Worm (Caenorhabditis elegans) whole organism, young adult: ENCODE results near the gene Y57G11C.14.
A peak's percentile ranks its signal among the peaks of the same experiment; 100 is the strongest.

Experiments
- B0019.2 ChIP-seq: fragments of 200-800 bp; sonication (Bioruptor generic); conservative IDR thresholded peaks from 2 replicates; pipeline ENCODE4 v1.3.6; 2022; ENCODE audit warnings: missing genetic modification reagents, missing genetic modification characterization, missing compliant biosample characterization
- B0035.1 ChIP-seq: sonication (generic microtip); optimal IDR thresholded peaks from 2 replicates; lab custom pipeline; 2016; ENCODE audit warnings: missing genetic modification characterization, mild to moderate bottlenecking, missing compliant biosample characterization, missing genotype, missing genetic modification reagents
- F33H1.4 ChIP-seq: fragments of 200-800 bp; sonication (Bioruptor generic); IDR thresholded peaks from 2 replicates; pipeline ENCODE4 v1.3.6; 2022; ENCODE audit warnings: missing genetic modification reagents, missing genetic modification characterization, missing compliant biosample characterization
- F39B2.1 ChIP-seq: fragments of 200-800 bp; sonication (Bioruptor generic); IDR thresholded peaks from 2 replicates; pipeline ENCODE4 v1.3.6; 2022; ENCODE audit warnings: missing genetic modification reagents, missing genetic modification characterization, missing compliant biosample characterization
- F52B5.7 ChIP-seq: sonication (generic microtip); optimal IDR thresholded peaks from 2 replicates; lab custom pipeline; 2016; ENCODE audit warnings: mild to moderate bottlenecking, missing genetic modification characterization, missing compliant biosample characterization
- K11D2.4 ChIP-seq: fragments of 200-800 bp; sonication (Bioruptor generic); IDR thresholded peaks from 2 replicates; pipeline ENCODE4 v1.3.6; 2022; ENCODE audit warnings: missing genetic modification reagents, missing genetic modification characterization, missing compliant biosample characterization
- T26A5.8 ChIP-seq: sonication (generic microtip); optimal IDR thresholded peaks from 2 replicates; lab custom pipeline; 2016; ENCODE audit warnings: missing genetic modification characterization, missing compliant biosample characterization
- Y67H2A.10 ChIP-seq: fragments of 200-800 bp; sonication (Bioruptor generic); conservative IDR thresholded peaks from 2 replicates; pipeline ENCODE4 v1.3.6; 2022; ENCODE audit warnings: missing genetic modification reagents, missing genetic modification characterization, missing compliant biosample characterization
- Y79H2A.3 ChIP-seq: fragments of 200-800 bp; sonication (Bioruptor generic); conservative IDR thresholded peaks from 2 replicates; pipeline ENCODE4 v1.3.6; 2022; ENCODE audit warnings: missing genetic modification reagents, missing genetic modification characterization, missing compliant biosample characterization
- Y95B8A.8 ChIP-seq: fragments of 200-800 bp; sonication (Bioruptor generic); IDR thresholded peaks from 2 replicates; pipeline ENCODE4 v1.3.6; 2022; ENCODE audit warnings: missing genetic modification reagents, missing genetic modification characterization, missing compliant biosample characterization
- akir-1 ChIP-seq: fragments of 200-800 bp; sonication (Bioruptor generic); optimal IDR thresholded peaks from 2 replicates; lab custom pipeline; 2018; ENCODE audit warnings: mild to moderate bottlenecking, missing genetic modification characterization, moderate library complexity, missing compliant biosample characterization
- aptf-3 ChIP-seq: fragments of 200-800 bp; sonication (Bioruptor generic); IDR thresholded peaks from 2 replicates; pipeline ENCODE4 v1.3.6; 2022; ENCODE audit warnings: missing genetic modification characterization, missing compliant biosample characterization
- atf-7 ChIP-seq: sonication (generic microtip); optimal IDR thresholded peaks from 2 replicates; lab custom pipeline; 2017; ENCODE audit warnings: mild to moderate bottlenecking, missing genetic modification characterization, missing compliant biosample characterization
- bed-1 ChIP-seq: fragments of 200-800 bp; sonication (Bioruptor generic); IDR thresholded peaks from 2 replicates; pipeline ENCODE4 v1.3.6; 2022; ENCODE audit warnings: missing genetic modification reagents, missing genetic modification characterization, missing compliant biosample characterization
- bed-2 ChIP-seq: fragments of 200-800 bp; sonication (Bioruptor generic); IDR thresholded peaks from 2 replicates; pipeline ENCODE4 v1.3.6; 2022; ENCODE audit warnings: missing genetic modification reagents, missing genetic modification characterization, missing compliant biosample characterization
- ccch-3 ChIP-seq: fragments of 200-800 bp; sonication (Bioruptor generic); optimal IDR thresholded peaks from 2 replicates; lab custom pipeline; 2018; ENCODE audit warnings: mild to moderate bottlenecking, missing genetic modification characterization, missing compliant biosample characterization
- ceh-40 ChIP-seq: fragments of 200-800 bp; sonication (Bioruptor generic); IDR thresholded peaks from 2 replicates; pipeline ENCODE4 v1.3.6; 2022; ENCODE audit warnings: missing genetic modification characterization, missing compliant biosample characterization
- ceh-58 ChIP-seq: fragments of 200-800 bp; sonication (Bioruptor generic); IDR thresholded peaks from 2 replicates; pipeline ENCODE4 v1.3.6; 2022; ENCODE audit warnings: missing genetic modification characterization, missing compliant biosample characterization
- ceh-91 ChIP-seq: fragments of 200-800 bp; sonication (Bioruptor generic); IDR thresholded peaks from 2 replicates; pipeline ENCODE4 v1.3.6; 2022; ENCODE audit warnings: missing genetic modification reagents, missing genetic modification characterization, missing compliant biosample characterization
- chd-7 ChIP-seq: sonication (generic microtip); optimal IDR thresholded peaks from 2 replicates; lab custom pipeline; 2016; ENCODE audit warnings: mild to moderate bottlenecking, missing genetic modification characterization, moderate library complexity, missing compliant biosample characterization
- die-1 ChIP-seq: sonication (generic microtip); optimal IDR thresholded peaks from 2 replicates; lab custom pipeline; 2016; ENCODE audit warnings: missing genotype, mild to moderate bottlenecking, missing genetic modification characterization, missing compliant biosample characterization
- efl-1 ChIP-seq: fragments of 150-350 bp; optimal IDR thresholded peaks from 2 replicates; lab custom pipeline; 2014; ENCODE audit warnings: missing biosample characterization, missing genetic modification reagents, missing genetic modification characterization
- ekl-4 ChIP-seq: fragments of 200-800 bp; sonication (Bioruptor generic); IDR thresholded peaks from 2 replicates; pipeline ENCODE4 v1.3.6; 2022; ENCODE audit warnings: missing genetic modification reagents, missing genetic modification characterization, missing compliant biosample characterization
- fkh-3 ChIP-seq: sonication (generic microtip); optimal IDR thresholded peaks from 2 replicates; lab custom pipeline; 2016; ENCODE audit warnings: mild to moderate bottlenecking, missing genetic modification characterization, missing compliant biosample characterization
- hsf-1 ChIP-seq: fragments of 200-800 bp; sonication (Bioruptor generic); IDR thresholded peaks from 2 replicates; pipeline ENCODE4 v1.3.6; 2022; ENCODE audit warnings: missing genetic modification reagents, missing genetic modification characterization, missing compliant biosample characterization
- let-526 ChIP-seq: fragments of 200-800 bp; sonication (Bioruptor generic); IDR thresholded peaks from 2 replicates; pipeline ENCODE4 v1.3.6; 2022; ENCODE audit warnings: missing genetic modification reagents, missing genetic modification characterization, missing compliant biosample characterization
- lin-35 ChIP-seq, 3 experiments: fragments of 150-350 bp in 2 of 3; sonication (generic microtip) in 1 of 3; optimal IDR thresholded peaks; 2 replicates each; lab custom pipeline; 2014 to 2018; ENCODE audit warnings: missing biosample characterization in 3 of 3, missing genetic modification characterization in 3 of 3, missing genetic modification reagents in 3 of 3
- lin-40 ChIP-seq: sonication (generic microtip); optimal IDR thresholded peaks from 2 replicates; lab custom pipeline; 2016; ENCODE audit warnings: missing genetic modification characterization, mild to moderate bottlenecking, missing compliant biosample characterization, missing genotype, missing genetic modification reagents
- lsy-27 ChIP-seq: sonication (generic microtip); optimal IDR thresholded peaks from 2 replicates; lab custom pipeline; 2017; ENCODE audit warnings: missing genetic modification characterization, mild to moderate bottlenecking, missing compliant biosample characterization, antibody characterized with exemption, missing genotype, borderline replicate concordance; ENCODE audit not compliant: insufficient read depth
- madf-8 ChIP-seq: fragments of 200-800 bp; sonication (Bioruptor generic); conservative IDR thresholded peaks from 2 replicates; pipeline ENCODE4 v1.3.6; 2022; ENCODE audit warnings: missing genetic modification reagents, missing genetic modification characterization, missing compliant biosample characterization
- nfya-1 ChIP-seq: sonication (generic microtip); optimal IDR thresholded peaks from 2 replicates; lab custom pipeline; 2017; ENCODE audit warnings: antibody characterized with exemption, missing compliant biosample characterization, missing genetic modification characterization, borderline replicate concordance; ENCODE audit not compliant: insufficient read depth
- nfya-2 ChIP-seq: fragments of 200-800 bp; sonication (Bioruptor generic); IDR thresholded peaks from 2 replicates; pipeline ENCODE4 v1.3.6; 2022; ENCODE audit warnings: missing genetic modification reagents, missing genetic modification characterization, missing compliant biosample characterization
- nhr-27 ChIP-seq: fragments of 200-800 bp; sonication (Bioruptor generic); optimal IDR thresholded peaks from 2 replicates; lab custom pipeline; 2018; ENCODE audit warnings: mild to moderate bottlenecking, missing genetic modification characterization, moderate library complexity, missing compliant biosample characterization
- nhr-90 ChIP-seq: sonication (generic microtip); optimal IDR thresholded peaks from 2 replicates; lab custom pipeline; 2016; ENCODE audit warnings: missing genotype, mild to moderate bottlenecking, missing genetic modification characterization, missing compliant biosample characterization
- rec-8 ChIP-seq, 2 experiments: sonication (generic microtip); optimal IDR thresholded peaks; 2 replicates each; lab custom pipeline; 2016; ENCODE audit warnings: mild to moderate bottlenecking in 2 of 2, missing genetic modification characterization in 2 of 2, missing genetic modification reagents in 2 of 2, missing genotype in 2 of 2, missing biosample characterization in 1 of 2, missing compliant biosample characterization in 1 of 2, moderate library complexity in 1 of 2
- snpc-1.1 ChIP-seq: sonication (generic microtip); optimal IDR thresholded peaks from 2 replicates; lab custom pipeline; 2017; ENCODE audit warnings: missing genetic modification characterization, mild to moderate bottlenecking, missing compliant biosample characterization, antibody characterized with exemption, moderate library complexity, missing genotype, missing genetic modification reagents; ENCODE audit not compliant: insufficient read depth
- snpc-3.4 ChIP-seq: sonication (generic microtip); optimal IDR thresholded peaks from 2 replicates; lab custom pipeline; 2017; ENCODE audit warnings: missing genetic modification characterization, mild to moderate bottlenecking, missing compliant biosample characterization, antibody characterized with exemption, moderate library complexity, missing genotype, missing genetic modification reagents
- snpc-4 ChIP-seq, 5 experiments: fragments of 150-350 bp in 1 of 5; sonication (generic microtip) in 4 of 5; optimal IDR thresholded peaks; 2 replicates each; lab custom pipeline; 2014 to 2018; ENCODE audit warnings: missing genetic modification characterization in 5 of 5, missing biosample characterization in 3 of 5, antibody characterized with exemption in 2 of 5, mild to moderate bottlenecking in 2 of 5, missing compliant biosample characterization in 2 of 5, missing genotype in 2 of 5, moderate library complexity in 2 of 5, missing genetic modification reagents in 1 of 5
- somi-1 ChIP-seq: fragments of 200-800 bp; sonication (Bioruptor generic); optimal IDR thresholded peaks from 2 replicates; lab custom pipeline; 2018; ENCODE audit warnings: mild to moderate bottlenecking, missing genetic modification characterization, missing compliant biosample characterization
- sptf-2 ChIP-seq: fragments of 200-800 bp; sonication (Bioruptor generic); optimal IDR thresholded peaks from 2 replicates; lab custom pipeline; 2018; ENCODE audit warnings: mild to moderate bottlenecking, missing genetic modification characterization, missing compliant biosample characterization
- tbp1 ChIP-seq: fragments of 200-800 bp; sonication (Bioruptor generic); optimal IDR thresholded peaks from 2 replicates; lab custom pipeline; 2018; ENCODE audit warnings: mild to moderate bottlenecking, missing genetic modification characterization, missing compliant biosample characterization
- xnd-1 ChIP-seq: sonication (generic microtip); optimal IDR thresholded peaks from 2 replicates; lab custom pipeline; 2016; ENCODE audit warnings: missing genotype, missing genetic modification reagents, missing genetic modification characterization, missing compliant biosample characterization
- zfh-2 ChIP-seq: fragments of 200-800 bp; sonication (Bioruptor generic); conservative IDR thresholded peaks from 2 replicates; pipeline ENCODE4 v1.3.6; 2022; ENCODE audit warnings: missing genetic modification reagents, missing genetic modification characterization, missing compliant biosample characterization
- zim-3 ChIP-seq: sonication (generic microtip); optimal IDR thresholded peaks from 2 replicates; lab custom pipeline; 2017; ENCODE audit warnings: mild to moderate bottlenecking, missing genetic modification characterization, moderate library complexity, missing compliant biosample characterization
- ztf-18 ChIP-seq: sonication (generic microtip); optimal IDR thresholded peaks from 2 replicates; lab custom pipeline; 2016; ENCODE audit warnings: missing genotype, mild to moderate bottlenecking, missing genetic modification characterization, missing compliant biosample characterization
- ztf-25 ChIP-seq: fragments of 200-800 bp; sonication (Bioruptor generic); IDR thresholded peaks from 2 replicates; pipeline ENCODE4 v1.3.6; 2022; ENCODE audit warnings: missing genetic modification reagents, missing genetic modification characterization, missing compliant biosample characterization
- ztf-3 ChIP-seq: fragments of 200-800 bp; sonication (Bioruptor generic); optimal IDR thresholded peaks from 2 replicates; lab custom pipeline; 2018; ENCODE audit warnings: mild to moderate bottlenecking, missing genetic modification characterization, missing compliant biosample characterization

The Y57G11C.14 gene

DNA sequence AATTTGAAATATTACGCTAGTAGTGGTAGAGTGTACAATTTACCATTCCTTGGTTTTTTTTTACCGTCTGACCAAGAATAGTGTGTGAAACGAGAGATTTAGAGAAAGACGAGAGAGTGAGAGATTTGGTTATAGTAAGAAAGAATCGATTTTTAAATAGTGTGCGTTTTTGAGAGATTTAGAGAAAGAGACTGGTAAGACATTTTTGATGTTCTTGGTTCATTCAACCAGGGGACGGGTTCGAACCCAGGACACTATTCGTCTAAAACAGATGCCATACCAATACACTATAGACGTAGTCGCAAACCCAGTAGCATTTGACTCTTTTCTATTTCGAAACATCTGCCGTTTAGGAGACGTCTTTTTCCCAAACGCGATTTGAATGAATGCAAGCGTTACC lies 39.0 kb downstream of the Y57G11C.14 start (continued):
- no peak for TF ChIP-seq B0019.2 (GFP tag; lab: Robert Waterston, UW)
- no peak for TF ChIP-seq Y67H2A.10 (GFP tag; lab: Robert Waterston, UW)
- TF ChIP-seq F39B2.1 = no peak
- peak; percentile 31 for TF ChIP-seq nhr-90 (tag; lab: Kevin White, UChicago)
- no peak for TF ChIP-seq T26A5.8 (tag; lab: Kevin White, UChicago)
- peak; percentile 50 for TF ChIP-seq F33H1.4 (GFP tag; lab: Robert Waterston, UW)
- TF ChIP-seq ceh-40 (GFP tag; lab: Robert Waterston, UW) = no peak
- no peak for TF ChIP-seq nfya-2 (GFP tag; lab: Robert Waterston, UW)
- TF ChIP-seq bed-2 (GFP tag; lab: Robert Waterston, UW) = no peak
- 0 out of 2 replicates have a peak, but pooled peaks have one; percentile 18 for TF ChIP-seq Y95B8A.8 (GFP tag; lab: Robert Waterston, UW)
- no peak for TF ChIP-seq hsf-1 (GFP tag; lab: Robert Waterston, UW)
- TF ChIP-seq chd-7 = no peak
- no peak for TF ChIP-seq sptf-2 (GFP tag; lab: Kevin White, UChicago)
- no peak for TF ChIP-seq let-526 (GFP tag; lab: Robert Waterston, UW)
- no peak for TF ChIP-seq ekl-4 (GFP tag; lab: Robert Waterston, UW)
- peak; percentile 94 for TF ChIP-seq lin-40 (tag; lab: Kevin White, UChicago)
- TF ChIP-seq ceh-58 (GFP tag; lab: Robert Waterston, UW) = no peak
- peak; percentile 20 for TF ChIP-seq ccch-3 (GFP tag; lab: Kevin White, UChicago)
- TF ChIP-seq nhr-27 (tag; lab: Kevin White, UChicago) = no peak
- TF ChIP-seq F52B5.7 (tag; lab: Kevin White, UChicago) = no peak
- TF ChIP-seq snpc-3.4 (tag; lab: Kevin White, UChicago) = peak; percentile 34
- TF ChIP-seq ztf-25 (GFP tag; lab: Robert Waterston, UW) = no peak
- TF ChIP-seq xnd-1 (tag; lab: Kevin White, UChicago) = no peak
- peak; percentile 64 for TF ChIP-seq somi-1
- no peak for TF ChIP-seq ceh-91 (GFP tag; lab: Robert Waterston, UW)
- TF ChIP-seq efl-1 = peak; percentile 14
- TF ChIP-seq rec-8 (tag; optimal IDR thresholded peaks at IDR 0.05; lab: Kevin White, UChicago) = peak; percentile 44 to 55
- peak; percentile 90 for TF ChIP-seq snpc-4 (GFP tag; optimal IDR thresholded peaks at IDR 0.05; lab: Kevin White, UChicago)
- peak; percentile 72 to 97 (median 94) for TF ChIP-seq snpc-4 (tag; optimal IDR thresholded peaks at IDR 0.05; lab: Kevin White, UChicago)
- TF ChIP-seq fkh-3 = no peak
- TF ChIP-seq lsy-27 (tag; lab: Kevin White, UChicago) = no peak
- no peak for TF ChIP-seq zim-3 (tag; lab: Kevin White, UChicago)
- TF ChIP-seq nfya-1 = no peak
- TF ChIP-seq atf-7 (tag; lab: Kevin White, UChicago) = no peak
- no peak for TF ChIP-seq zfh-2 (GFP tag; lab: Robert Waterston, UW)
- 0 out of 2 replicates have a peak, but pooled peaks have one; percentile 12 for TF ChIP-seq madf-8 (GFP tag; lab: Robert Waterston, UW)
- TF ChIP-seq Y79H2A.3 = no peak
- no peak for TF ChIP-seq akir-1
- TF ChIP-seq snpc-1.1 = peak; percentile 53
- TF ChIP-seq aptf-3 = no peak
- TF ChIP-seq die-1 (tag; lab: Kevin White, UChicago) = peak; percentile 79
- peak; percentile 66 for TF ChIP-seq B0035.1
- peak; percentile 75; the same call in 1 of the 2 replicates for TF ChIP-seq K11D2.4
- peak; percentile 90 for TF ChIP-seq tbp1 (GFP tag; lab: Kevin White, UChicago)
- TF ChIP-seq bed-1 = no peak
- no peak for TF ChIP-seq ztf-3 (GFP tag; lab: Kevin White, UChicago)
- TF ChIP-seq ztf-18 (tag; lab: Kevin White, UChicago) = peak; percentile 81
- TF ChIP-seq lin-35 (GFP tag; optimal IDR thresholded peaks at IDR 0.05; lab: Kevin White, UChicago) = peak in 1 of 3 experiments; percentile 80
